Fruit fly (Drosophila melanogaster) whole organism, embryonic: ENCODE measurements around the gene Phs.
A peak's percentile ranks its signal among the peaks of the same experiment; 100 is the strongest.

Experiments
- Aef1 ChIP-seq: fragments of 200-800 bp; sonication (Bioruptor generic); IDR thresholded peaks from 3 replicates; pipeline ENCODE4 v1.3.6; 2022; ENCODE audit warnings: missing biosample characterization, missing genetic modification characterization
- Asciz ChIP-seq: fragments of 200-800 bp; sonication (Bioruptor generic); optimal IDR thresholded peaks from 2 replicates; lab custom pipeline; 2017; ENCODE audit warnings: missing biosample characterization, mild to moderate bottlenecking, missing genetic modification characterization, missing genetic modification reagents
- Bdp1 ChIP-seq: fragments of 200-800 bp; sonication (Bioruptor generic); optimal IDR thresholded peaks from 3 replicates; lab custom pipeline; 2016; ENCODE audit warnings: missing biosample characterization, missing genetic modification characterization
- CG11723 ChIP-seq: fragments of 200-800 bp; sonication (Bioruptor generic); optimal IDR thresholded peaks from 2 replicates; lab custom pipeline; 2017; ENCODE audit warnings: missing biosample characterization, mild to moderate bottlenecking, missing genetic modification characterization
- CG12104 ChIP-seq: fragments of 200-800 bp; sonication (Bioruptor generic); optimal IDR thresholded peaks from 3 replicates; lab custom pipeline; 2016; ENCODE audit warnings: missing biosample characterization, missing genetic modification characterization
- CG12155 ChIP-seq: fragments of 200-800 bp; sonication (Bioruptor generic); optimal IDR thresholded peaks from 3 replicates; lab custom pipeline; 2016; ENCODE audit warnings: missing biosample characterization, missing genetic modification characterization
- CG13624 ChIP-seq: fragments of 200-800 bp; sonication (Bioruptor generic); optimal IDR thresholded peaks from 2 replicates; lab custom pipeline; 2016; ENCODE audit warnings: missing biosample characterization, missing genetic modification characterization
- CG17612 ChIP-seq: fragments of 200-800 bp; sonication (Bioruptor generic); IDR thresholded peaks from 2 replicates; pipeline ENCODE4 v1.3.6; 2022; ENCODE audit warnings: missing biosample characterization, missing genetic modification characterization
- CG17802 ChIP-seq: fragments of 200-800 bp; sonication (Bioruptor generic); optimal IDR thresholded peaks from 2 replicates; lab custom pipeline; 2018; ENCODE audit warnings: missing biosample characterization, mild to moderate bottlenecking, missing genetic modification characterization, moderate library complexity
- CG18764 ChIP-seq: fragments of 200-800 bp; sonication (Bioruptor generic); optimal IDR thresholded peaks from 3 replicates; lab custom pipeline; 2016; ENCODE audit warnings: missing biosample characterization, missing genetic modification characterization
- CG2116 ChIP-seq: fragments of 200-800 bp; sonication (Bioruptor generic); optimal IDR thresholded peaks from 3 replicates; lab custom pipeline; 2018; ENCODE audit warnings: missing biosample characterization, mild to moderate bottlenecking, missing genetic modification characterization
- CG2199 ChIP-seq: fragments of 200-800 bp; sonication (Bioruptor generic); IDR thresholded peaks from 3 replicates; pipeline ENCODE4 v1.3.6; 2022; ENCODE audit warnings: missing biosample characterization, missing genetic modification characterization
- CG30431 ChIP-seq: fragments of 200-800 bp; sonication (Bioruptor generic); optimal IDR thresholded peaks from 2 replicates; lab custom pipeline; 2017; ENCODE audit warnings: missing biosample characterization, missing genetic modification characterization
- CG34376 ChIP-seq: fragments of 200-800 bp; sonication (Bioruptor generic); optimal IDR thresholded peaks from 2 replicates; lab custom pipeline; 2018; ENCODE audit warnings: missing biosample characterization, mild to moderate bottlenecking, missing genetic modification characterization
- CG3847 ChIP-seq: fragments of 200-800 bp; sonication (Bioruptor generic); IDR thresholded peaks from 2 replicates; pipeline ENCODE4 v1.3.6; 2022; ENCODE audit warnings: missing biosample characterization, missing genetic modification characterization
- CG4360 ChIP-seq: fragments of 200-800 bp; sonication (Bioruptor generic); IDR thresholded peaks from 2 replicates; pipeline ENCODE4 v1.3.6; 2022; ENCODE audit warnings: missing biosample characterization, missing genetic modification characterization
- CG8281 ChIP-seq: fragments of 200-800 bp; sonication (Bioruptor generic); optimal IDR thresholded peaks from 2 replicates; lab custom pipeline; 2018; ENCODE audit warnings: missing biosample characterization, mild to moderate bottlenecking, missing genetic modification characterization, moderate library complexity
- CG8290 ChIP-seq, 3 experiments: fragments of 200-800 bp; sonication (Bioruptor generic); optimal IDR thresholded peaks; 2 replicates each; lab custom pipeline; 2016 to 2019; ENCODE audit warnings: missing biosample characterization in 3 of 3, missing genetic modification characterization in 3 of 3, mild to moderate bottlenecking in 2 of 3, moderate library complexity in 1 of 3
- CkIIα-i1 ChIP-seq: fragments of 200-800 bp; sonication (Bioruptor generic); IDR thresholded peaks from 2 replicates; pipeline ENCODE4 v1.3.6; 2022; ENCODE audit warnings: missing biosample characterization, missing genetic modification characterization
- CrebB ChIP-seq: fragments of 200-800 bp; sonication (Bioruptor generic); optimal IDR thresholded peaks from 3 replicates; lab custom pipeline; 2018; ENCODE audit warnings: missing biosample characterization, mild to moderate bottlenecking, missing genetic modification characterization
- Dbx ChIP-seq: fragments of 200-800 bp; sonication (Bioruptor generic); IDR thresholded peaks from 3 replicates; pipeline ENCODE4 v1.3.6; 2022; ENCODE audit warnings: missing biosample characterization, missing genetic modification characterization
- Dp ChIP-seq: fragments of 200-800 bp; sonication (Bioruptor generic); optimal IDR thresholded peaks from 2 replicates; lab custom pipeline; 2018; ENCODE audit warnings: missing biosample characterization, mild to moderate bottlenecking, missing genetic modification characterization, moderate library complexity
- H15 ChIP-seq: fragments of 200-800 bp; sonication (Bioruptor generic); IDR thresholded peaks from 3 replicates; pipeline ENCODE4 v1.3.6; 2022; ENCODE audit warnings: missing biosample characterization, missing genetic modification characterization
- Hsf ChIP-seq: fragments of 200-800 bp; sonication (Bioruptor generic); optimal IDR thresholded peaks from 3 replicates; lab custom pipeline; 2016; ENCODE audit warnings: missing biosample characterization, missing genetic modification characterization
- Meics ChIP-seq: fragments of 200-800 bp; sonication (Bioruptor generic); optimal IDR thresholded peaks from 2 replicates; lab custom pipeline; 2017; ENCODE audit warnings: missing biosample characterization, mild to moderate bottlenecking, missing genetic modification characterization
- NC2β ChIP-seq: fragments of 200-800 bp; sonication (Bioruptor generic); optimal IDR thresholded peaks from 2 replicates; lab custom pipeline; 2016; ENCODE audit warnings: missing biosample characterization, missing genetic modification characterization
- Vsx1 ChIP-seq: fragments of 200-800 bp; sonication (Bioruptor generic); optimal IDR thresholded peaks from 2 replicates; lab custom pipeline; 2017; ENCODE audit warnings: missing biosample characterization, mild to moderate bottlenecking, missing genetic modification characterization, missing genetic modification reagents
- abd-A ChIP-seq: fragments of 200-800 bp; sonication (Bioruptor generic); optimal IDR thresholded peaks from 3 replicates; lab custom pipeline; 2019; ENCODE audit warnings: missing biosample characterization, mild to moderate bottlenecking, missing genetic modification characterization, moderate library complexity
- ac ChIP-seq: fragments of 200-800 bp; sonication (Bioruptor generic); optimal IDR thresholded peaks from 3 replicates; lab custom pipeline; 2017; ENCODE audit warnings: missing biosample characterization, mild to moderate bottlenecking, missing genetic modification characterization
- cato ChIP-seq: fragments of 200-800 bp; sonication (Bioruptor generic); optimal IDR thresholded peaks from 2 replicates; lab custom pipeline; 2016; ENCODE audit warnings: missing biosample characterization, missing genetic modification characterization, borderline replicate concordance
- corto ChIP-seq: fragments of 200-800 bp; sonication (Bioruptor generic); optimal IDR thresholded peaks from 2 replicates; lab custom pipeline; 2016; ENCODE audit warnings: missing biosample characterization, mild to moderate bottlenecking, missing genetic modification characterization, moderate library complexity
- cwo ChIP-seq: fragments of 200-800 bp; sonication (Bioruptor generic); optimal IDR thresholded peaks from 3 replicates; lab custom pipeline; 2017; ENCODE audit warnings: missing biosample characterization, missing genetic modification characterization, mild to moderate bottlenecking, moderate library complexity, missing genetic modification reagents
- dm ChIP-seq: fragments of 200-800 bp; sonication (Bioruptor generic); optimal IDR thresholded peaks from 3 replicates; lab custom pipeline; 2016; ENCODE audit warnings: missing biosample characterization, missing genetic modification characterization
- esg ChIP-seq: fragments of 200-800 bp; sonication (Bioruptor generic); conservative IDR thresholded peaks from 2 replicates; pipeline ENCODE4 v1.3.6; 2022; ENCODE audit warnings: missing biosample characterization, missing genetic modification characterization
- eyg ChIP-seq: fragments of 200-800 bp; sonication (Bioruptor generic); optimal IDR thresholded peaks from 3 replicates; lab custom pipeline; 2016; ENCODE audit warnings: missing biosample characterization, missing genetic modification characterization
- gce ChIP-seq: fragments of 200-800 bp; sonication (Bioruptor generic); IDR thresholded peaks from 3 replicates; pipeline ENCODE4 v1.3.6; 2022; ENCODE audit warnings: missing biosample characterization, missing genetic modification characterization
- hbn ChIP-seq: fragments of 200-800 bp; sonication (Bioruptor generic); IDR thresholded peaks from 2 replicates; pipeline ENCODE4 v1.3.6; 2022; ENCODE audit warnings: missing biosample characterization, missing genetic modification characterization; ENCODE audit not compliant: partially characterized antibody
- her ChIP-seq: fragments of 200-800 bp; sonication (Bioruptor generic); optimal IDR thresholded peaks from 2 replicates; lab custom pipeline; 2016; ENCODE audit warnings: missing biosample characterization, missing genetic modification characterization
- hth ChIP-seq: fragments of >200 bp; optimal IDR thresholded peaks from 2 replicates; lab custom pipeline; 2017; ENCODE audit warnings: inconsistent platforms
- kah ChIP-seq: fragments of 200-800 bp; sonication (Bioruptor generic); optimal IDR thresholded peaks from 2 replicates; lab custom pipeline; 2018; ENCODE audit warnings: missing biosample characterization, mild to moderate bottlenecking, missing genetic modification characterization
- knrl ChIP-seq: fragments of 200-800 bp; sonication (Bioruptor generic); IDR thresholded peaks from 3 replicates; pipeline ENCODE4 v1.3.6; 2022; ENCODE audit warnings: missing biosample characterization, missing genetic modification characterization; ENCODE audit not compliant: partially characterized antibody
- lov ChIP-seq, 2 experiments: fragments of 200-800 bp in 1 of 2; fragments of >200 bp in 1 of 2; sonication (Bioruptor generic) in 1 of 2; IDR thresholded peaks in 1 of 2; optimal IDR thresholded peaks in 1 of 2; 2 replicates in 1 of 2; 3 replicates in 1 of 2; pipeline versions ENCODE4 v1.3.6 to Lab custom; 2017 to 2022; ENCODE audit warnings: missing biosample characterization in 1 of 2, missing genetic modification characterization in 1 of 2
- repo ChIP-seq: fragments of 200-800 bp; sonication (Bioruptor generic); optimal IDR thresholded peaks from 2 replicates; lab custom pipeline; 2016; ENCODE audit warnings: missing biosample characterization, missing genetic modification characterization
- sim ChIP-seq: fragments of 200-800 bp; sonication (Bioruptor generic); IDR thresholded peaks from 2 replicates; pipeline ENCODE4 v1.3.6; 2022; ENCODE audit warnings: missing biosample characterization, missing genetic modification characterization
- so ChIP-seq: fragments of 200-800 bp; sonication (Bioruptor generic); IDR thresholded peaks from 3 replicates; pipeline ENCODE4 v1.3.6; 2022; ENCODE audit warnings: missing biosample characterization, missing genetic modification characterization
- sob ChIP-seq: fragments of 200-800 bp; sonication (Bioruptor generic); IDR thresholded peaks from 2 replicates; pipeline ENCODE4 v1.3.6; 2022; ENCODE audit warnings: missing biosample characterization, missing genetic modification characterization
- tin ChIP-seq: fragments of 200-800 bp; sonication (Bioruptor generic); optimal IDR thresholded peaks from 3 replicates; lab custom pipeline; 2016; ENCODE audit warnings: missing biosample characterization, missing genetic modification characterization
- zf30C ChIP-seq: fragments of 200-800 bp; sonication (Bioruptor generic); optimal IDR thresholded peaks from 3 replicates; lab custom pipeline; 2018; ENCODE audit warnings: missing biosample characterization, mild to moderate bottlenecking, missing genetic modification characterization

The Phs gene

DNA sequence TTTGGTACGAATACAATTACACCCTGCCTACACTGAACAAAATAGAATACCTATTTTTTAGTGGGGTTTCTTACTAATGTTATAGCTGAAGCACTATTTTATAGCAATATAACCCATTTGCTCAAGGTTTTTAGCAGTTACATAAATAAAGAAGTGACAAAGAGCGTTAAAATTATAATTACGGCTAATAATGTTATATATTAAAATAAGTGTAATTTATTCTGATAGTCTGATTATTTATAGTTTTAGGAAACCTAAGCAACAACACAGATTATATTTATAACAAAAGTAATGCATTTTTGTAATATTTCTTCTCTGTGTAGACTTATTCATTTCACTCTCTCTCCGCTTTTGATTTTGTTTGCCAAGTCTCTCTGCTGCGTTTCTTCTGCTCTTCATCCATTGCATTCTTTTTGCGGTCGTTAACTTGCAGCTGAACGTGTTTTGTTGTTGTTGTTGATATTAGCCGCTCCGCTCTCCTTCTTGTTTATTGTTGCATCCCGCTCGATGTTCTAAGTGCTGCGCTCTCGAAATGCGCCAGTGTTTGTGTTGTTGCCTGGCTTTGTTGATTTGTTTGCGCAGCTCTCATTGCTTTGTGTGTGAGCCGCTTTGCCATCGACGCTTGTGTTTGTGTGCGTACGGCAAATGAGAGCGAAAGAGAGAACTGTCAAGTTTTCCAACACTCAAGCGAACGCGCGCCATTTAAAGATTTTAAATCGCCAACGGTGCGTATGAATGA lies 6.1 kb downstream of the Phs start (continued):
- TF ChIP-seq CG2116 (GFP tag; lab: Kevin White, UChicago) (peak; percentile 67), cato (peak; percentile 66), her (peak; percentile 50), Aef1 (GFP tag; lab: Robert Waterston, UW) (peak; percentile 78), CG4360 (GFP tag; lab: Robert Waterston, UW) (peak; percentile 45; the same call in 1 of the 2 replicates), Vsx1 (GFP tag; lab: Kevin White, UChicago) (peak; percentile 87), sob (GFP tag; lab: Robert Waterston, UW) (peak; percentile 76), knrl (GFP tag; lab: Robert Waterston, UW) (no peak), CG17612 (GFP tag; lab: Robert Waterston, UW) (peak; percentile 45; the same call in 1 of the 2 replicates), abd-A (tag; lab: Kevin White, UChicago) (peak; percentile 14), repo (GFP tag; lab: Kevin White, UChicago) (no peak), ac (GFP tag; lab: Kevin White, UChicago) (no peak), CG30431 (peak; percentile 75), dm (GFP tag; lab: Kevin White, UChicago) (no peak), CG2199 (GFP tag; lab: Robert Waterston, UW) (0 out of 3 replicates have a peak, but pooled peaks have one; percentile 13), Bdp1 (GFP tag; lab: Kevin White, UChicago) (no peak), Asciz (GFP tag; lab: Kevin White, UChicago) (peak; percentile 91), Dp (peak; percentile 89), eyg (no peak), CG3847 (GFP tag; lab: Robert Waterston, UW) (peak; percentile 77), hth (lab: Kevin White, UChicago) (no peak), cwo (GFP tag; lab: Kevin White, UChicago) (peak; percentile 88), Hsf (GFP tag; lab: Kevin White, UChicago) (peak; percentile 69), tin (peak; percentile 90), CG12104 (peak; percentile 89), CG8281 (peak; percentile 79), CG8290 (GFP tag; optimal IDR thresholded peaks at IDR 0.05; lab: Kevin White, UChicago) (peak; percentile 70), CG8290 (tag; optimal IDR thresholded peaks at IDR 0.05; lab: Kevin White, UChicago) (peak in 1 of 2 experiments; percentile 28), kah (GFP tag; lab: Kevin White, UChicago) (peak; percentile 52), CrebB (peak; percentile 52), H15 (GFP tag; lab: Robert Waterston, UW) (peak; percentile 76), esg (GFP tag; lab: Robert Waterston, UW) (peak; percentile 84), hbn (GFP tag; lab: Robert Waterston, UW) (no peak), Dbx (GFP tag; lab: Robert Waterston, UW) (peak; percentile 71; the same call in 2 of the 3 replicates), NC2β (GFP tag; lab: Kevin White, UChicago) (peak; percentile 6), so (GFP tag; lab: Robert Waterston, UW) (peak; percentile 57; the same call in 1 of the 3 replicates), gce (GFP tag; lab: Robert Waterston, UW) (no peak), Meics (GFP tag; lab: Kevin White, UChicago) (peak; percentile 90), CG11723 (GFP tag; lab: Kevin White, UChicago) (peak; percentile 74), CG13624 (GFP tag; lab: Kevin White, UChicago) (peak; percentile 2), CG34376 (GFP tag; lab: Kevin White, UChicago) (no peak), CG12155 (peak; percentile 75), sim (GFP tag; lab: Robert Waterston, UW) (peak; percentile 69; the same call in 1 of the 2 replicates), CG18764 (peak; percentile 68), corto (GFP tag; lab: Kevin White, UChicago) (peak; percentile 62), CG17802 (tag; lab: Kevin White, UChicago) (peak; percentile 57), lov (optimal IDR thresholded peaks at IDR 0.05; lab: Kevin White, UChicago) (no peak), lov (GFP tag; IDR thresholded peaks at IDR 0.05; lab: Robert Waterston, UW) (0 out of 3 replicates have a peak, but pooled peaks have one; percentile 19), CkIIα-i1 (GFP tag; lab: Robert Waterston, UW) (no peak), zf30C (GFP tag; lab: Kevin White, UChicago) (peak; percentile 64)
